Fruit fly (Drosophila melanogaster): Measurements from ENCODE around the gene RpS9.

The RpS9 gene

DNA sequence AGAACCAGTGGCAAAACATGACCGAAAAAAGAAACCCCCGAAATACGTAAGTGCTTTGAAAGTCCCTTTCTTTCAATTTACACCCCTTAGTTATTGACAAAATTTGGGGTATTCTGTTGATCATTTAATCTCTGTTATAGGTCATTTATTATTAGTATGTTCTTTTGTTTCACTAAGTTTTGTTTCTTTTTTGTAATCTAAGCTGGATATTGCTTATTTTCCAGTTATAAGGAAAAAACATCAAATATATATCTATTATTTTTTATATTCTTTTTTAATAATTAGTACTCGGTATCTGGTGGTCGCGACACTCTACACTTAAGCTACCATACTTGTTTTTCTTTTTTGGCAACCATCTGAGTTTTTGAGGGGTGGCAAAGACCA, 2.7 kb downstream of the RpS9 start (continued):
- TF ChIP-seq CG1621 (tag; optimal IDR thresholded peaks at IDR 0.05) (no peak), CG10631 (GFP tag; optimal IDR thresholded peaks at IDR 0.05) (peak; percentile 20), eg (GFP tag; IDR thresholded peaks at IDR 0.05) (no peak), CG3919 (GFP tag; optimal IDR thresholded peaks at IDR 0.05) (no peak), Sox15 (GFP tag; optimal IDR thresholded peaks at IDR 0.05) (peak; percentile 9), CG32006 (GFP tag; optimal IDR thresholded peaks at IDR 0.05) (peak; percentile 58), topi (GFP tag; optimal IDR thresholded peaks at IDR 0.05) (no peak), CG4318 (GFP tag; optimal IDR thresholded peaks at IDR 0.05) (no peak), net (GFP tag; optimal IDR thresholded peaks at IDR 0.05) (peak; percentile 16), svp (GFP tag) (peak; percentile 77), fd59A (GFP tag; optimal IDR thresholded peaks at IDR 0.05) (no peak), CG10669 (GFP tag; optimal IDR thresholded peaks at IDR 0.05) (no peak), esn (GFP tag; optimal IDR thresholded peaks at IDR 0.05) (peak; percentile 79), Hr4 (GFP tag; optimal IDR thresholded peaks at IDR 0.05) (peak; percentile 51), CG6854 (GFP tag; optimal IDR thresholded peaks at IDR 0.05) (no peak), Sox102F (GFP tag; optimal IDR thresholded peaks at IDR 0.05) (peak; percentile 54), Eip93F (GFP tag; optimal IDR thresholded peaks at IDR 0.05) (no peak), CG34406 (GFP tag; optimal IDR thresholded peaks at IDR 0.05) (peak; percentile 65), CG9139 (GFP tag; optimal IDR thresholded peaks at IDR 0.05) (no peak), Hr39 (GFP tag; optimal IDR thresholded peaks at IDR 0.05) (no peak), vri (GFP tag; optimal IDR thresholded peaks at IDR 0.05) (no peak), Sox14 (GFP tag; optimal IDR thresholded peaks at IDR 0.05) (no peak), salr (GFP tag; optimal IDR thresholded peaks at IDR 0.05) (no peak), Eip75B (GFP tag; optimal IDR thresholded peaks at IDR 0.05) (peak; percentile 28), achi (GFP tag; optimal IDR thresholded peaks at IDR 0.05) (peak; percentile 42)

DNA sequence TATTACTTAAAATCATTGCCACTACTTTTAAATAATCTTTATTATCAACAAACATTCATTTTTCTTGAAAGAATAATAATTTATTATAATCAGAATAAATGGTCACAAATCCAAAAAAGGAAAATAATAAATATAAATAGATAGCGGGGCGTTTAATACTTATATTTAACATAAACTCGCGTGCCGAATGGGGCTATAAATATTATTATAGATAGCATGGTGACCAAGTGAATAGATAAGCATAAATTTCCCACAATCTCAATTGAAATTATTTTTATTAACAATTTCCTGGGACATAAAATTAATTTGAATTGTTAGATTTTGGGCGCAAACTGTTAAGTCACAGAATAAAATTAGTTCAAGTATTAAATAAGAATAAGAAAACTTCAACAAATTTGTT, 4.9 kb downstream of the RpS9 start:
- TF ChIP-seq Sox14 (GFP tag; optimal IDR thresholded peaks at IDR 0.05): no peak
- TF ChIP-seq topi (GFP tag; optimal IDR thresholded peaks at IDR 0.05): no peak
- no peak for TF ChIP-seq OdsH (GFP tag; optimal IDR thresholded peaks at IDR 0.05)
- TF ChIP-seq Sox102F (GFP tag; optimal IDR thresholded peaks at IDR 0.05): no peak
- no peak for TF ChIP-seq Sox15 (GFP tag; optimal IDR thresholded peaks at IDR 0.05)
- no peak for TF ChIP-seq Blimp-1 (GFP tag; optimal IDR thresholded peaks at IDR 0.05)

DNA sequence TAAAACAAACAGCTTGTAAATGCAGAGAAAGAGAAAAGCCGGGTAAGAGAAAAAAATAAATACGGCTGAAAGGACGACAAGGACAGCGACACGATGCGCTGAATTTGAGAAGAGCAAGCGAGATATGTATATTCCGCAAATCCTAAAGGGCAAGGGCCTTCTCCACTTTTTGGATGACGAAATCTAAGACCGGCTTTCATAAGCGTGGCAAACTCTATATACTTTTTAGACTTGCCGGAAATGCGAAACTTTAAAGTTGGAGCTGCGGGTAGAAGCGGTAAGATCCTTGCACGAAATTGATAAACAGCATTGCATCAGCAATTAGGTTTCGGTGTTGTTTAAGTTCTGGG, 5.6 kb downstream of the RpS9 start:
- TF ChIP-seq CG1621 (tag; optimal IDR thresholded peaks at IDR 0.05): peak; percentile 48
- TF ChIP-seq vri (GFP tag; optimal IDR thresholded peaks at IDR 0.05): peak; percentile 54
- TF ChIP-seq CG15336 (GFP tag; IDR thresholded peaks at IDR 0.05): no peak

DNA sequence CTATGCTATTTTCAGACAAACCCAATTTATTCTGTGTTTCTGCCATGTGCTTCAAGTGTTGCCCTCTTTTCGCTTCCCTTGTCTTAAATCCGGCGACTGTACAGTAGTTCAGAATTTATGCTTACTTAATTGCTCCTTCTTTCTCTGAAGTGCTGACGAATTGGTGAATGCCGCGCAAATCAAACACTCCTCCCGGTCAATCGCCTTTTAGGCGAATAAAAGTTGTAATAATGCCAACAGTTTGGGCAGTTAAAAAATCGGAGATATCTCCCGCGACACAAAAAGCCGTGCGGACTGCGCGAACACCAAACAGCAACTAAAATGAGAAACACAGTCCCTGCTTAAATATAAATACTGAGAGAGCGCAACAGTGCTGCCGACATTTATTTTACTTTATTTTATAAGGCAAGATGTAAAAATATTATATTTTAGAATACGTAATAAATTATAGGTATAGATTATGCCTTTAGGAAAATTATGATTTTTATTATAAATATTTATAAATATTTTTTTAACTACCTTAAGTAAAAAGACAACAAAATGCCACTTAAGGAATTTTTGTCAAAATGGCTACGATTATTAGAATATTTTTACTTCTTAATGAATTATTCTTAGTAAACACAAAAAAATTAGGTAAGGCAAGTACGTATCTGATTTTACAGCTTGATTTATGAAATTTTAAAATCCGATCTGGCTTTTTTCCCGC, 6.2 kb downstream of the RpS9 start, which contains the start of gene path:
Gene path, minus strand, starts transcription at position 322 of the 706 bp plus-strand sequence.
- TF ChIP-seq Ets21C (GFP tag; optimal IDR thresholded peaks at IDR 0.05) (no peak), Eip78C (GFP tag) (peak; percentile 78), CG6792 (GFP tag; optimal IDR thresholded peaks at IDR 0.05) (no peak), Smox (GFP tag; optimal IDR thresholded peaks at IDR 0.05) (no peak), Ets96B (tag; optimal IDR thresholded peaks at IDR 0.05) (peak; percentile 59), CG11294 (GFP tag; IDR thresholded peaks at IDR 0.05) (no peak), OdsH (GFP tag; optimal IDR thresholded peaks at IDR 0.05) (no peak), lz (GFP tag; optimal IDR thresholded peaks at IDR 0.05) (no peak), CG31627 (GFP tag; optimal IDR thresholded peaks at IDR 0.05) (no peak), salr (GFP tag; optimal IDR thresholded peaks at IDR 0.05) (no peak), CG34406 (GFP tag; optimal IDR thresholded peaks at IDR 0.05) (peak; percentile 7), CG6276 (GFP tag; optimal IDR thresholded peaks at IDR 0.05) (peak; percentile 40), CG7368 (GFP tag; optimal IDR thresholded peaks at IDR 0.05) (no peak), Sox14 (GFP tag; optimal IDR thresholded peaks at IDR 0.05) (no peak), dac (GFP tag; optimal IDR thresholded peaks at IDR 0.05) (no peak), svp (GFP tag) (peak; percentile 77), CG11902 (GFP tag; optimal IDR thresholded peaks at IDR 0.05) (no peak), CG10631 (GFP tag; optimal IDR thresholded peaks at IDR 0.05) (no peak), acj6 (GFP tag; optimal IDR thresholded peaks at IDR 0.05) (peak; percentile 9), CG10669 (GFP tag; optimal IDR thresholded peaks at IDR 0.05) (peak; percentile 6), fkh (GFP tag; optimal IDR thresholded peaks at IDR 0.05) (peak; percentile 17), CG6854 (GFP tag; optimal IDR thresholded peaks at IDR 0.05) (peak; percentile 30), achi (GFP tag; optimal IDR thresholded peaks at IDR 0.05) (peak; percentile 16), Hr4 (GFP tag; optimal IDR thresholded peaks at IDR 0.05) (peak; percentile 12), Eip93F (GFP tag; optimal IDR thresholded peaks at IDR 0.05) (no peak), CG6163 (GFP tag; IDR thresholded peaks at IDR 0.05) (no peak), CG16779 (tag; optimal IDR thresholded peaks at IDR 0.05) (no peak), net (GFP tag; optimal IDR thresholded peaks at IDR 0.05) (no peak), CG9139 (GFP tag; optimal IDR thresholded peaks at IDR 0.05) (peak; percentile 27)
